Fruit fly (Drosophila melanogaster) whole organism, embryonic: ENCODE data around the gene CG8149.

Experiments
- Antp ChIP-seq: fragments of 200-800 bp; sonication (Bioruptor generic); optimal IDR thresholded peaks from 3 replicates; lab custom pipeline; 2016; ENCODE audit warnings: missing biosample characterization, missing genetic modification characterization
- Bteb2 ChIP-seq: fragments of 200-800 bp; sonication (Bioruptor generic); optimal IDR thresholded peaks from 2 replicates; lab custom pipeline; 2016; ENCODE audit warnings: missing biosample characterization, missing genetic modification characterization
- C15 ChIP-seq: fragments of 200-800 bp; sonication (Bioruptor generic); IDR thresholded peaks from 3 replicates; pipeline ENCODE4 v1.3.6; 2022; ENCODE audit warnings: missing biosample characterization, missing genetic modification characterization
- CG11247 ChIP-seq: fragments of 200-800 bp; sonication (Bioruptor generic); IDR thresholded peaks from 2 replicates; pipeline ENCODE4 v1.3.6; 2022; ENCODE audit warnings: missing biosample characterization, missing genetic modification characterization
- CG11695 ChIP-seq: fragments of 200-800 bp; sonication (Bioruptor generic); IDR thresholded peaks from 3 replicates; pipeline ENCODE4 v1.3.6; 2022; ENCODE audit warnings: missing biosample characterization, missing genetic modification characterization
- CG13775 ChIP-seq: fragments of 200-800 bp; sonication (Bioruptor generic); optimal IDR thresholded peaks from 3 replicates; lab custom pipeline; 2017; ENCODE audit warnings: missing biosample characterization, mild to moderate bottlenecking, missing genetic modification characterization
- CG16813 ChIP-seq: fragments of 200-800 bp; sonication (Bioruptor generic); IDR thresholded peaks from 3 replicates; pipeline ENCODE4 v1.3.6; 2022; ENCODE audit warnings: missing biosample characterization, missing genetic modification characterization; ENCODE audit not compliant: partially characterized antibody
- CG2120 ChIP-seq: fragments of 200-800 bp; sonication (Bioruptor generic); optimal IDR thresholded peaks from 3 replicates; lab custom pipeline; 2016; ENCODE audit warnings: missing biosample characterization, missing genetic modification characterization
- CG30403 ChIP-seq: fragments of 200-800 bp; sonication (Bioruptor generic); optimal IDR thresholded peaks from 3 replicates; lab custom pipeline; 2016; ENCODE audit warnings: missing biosample characterization, missing genetic modification characterization
- CG30431 ChIP-seq: fragments of 200-800 bp; sonication (Bioruptor generic); optimal IDR thresholded peaks from 2 replicates; lab custom pipeline; 2017; ENCODE audit warnings: missing biosample characterization, missing genetic modification characterization
- CG33213 ChIP-seq: fragments of 200-800 bp; sonication (Bioruptor generic); optimal IDR thresholded peaks from 3 replicates; lab custom pipeline; 2016; ENCODE audit warnings: missing biosample characterization, missing genetic modification characterization
- CG42726 ChIP-seq: fragments of 200-800 bp; sonication (Bioruptor generic); IDR thresholded peaks from 2 replicates; pipeline ENCODE4 v1.3.6; 2022; ENCODE audit warnings: missing biosample characterization, missing genetic modification characterization; ENCODE audit not compliant: partially characterized antibody
- CG4707 ChIP-seq: fragments of 200-800 bp; sonication (Bioruptor generic); optimal IDR thresholded peaks from 2 replicates; lab custom pipeline; 2018; ENCODE audit warnings: missing biosample characterization, mild to moderate bottlenecking, missing genetic modification characterization, moderate library complexity
- CG4854 ChIP-seq: fragments of 200-800 bp; sonication (Bioruptor generic); optimal IDR thresholded peaks from 2 replicates; lab custom pipeline; 2016; ENCODE audit warnings: missing biosample characterization, missing genetic modification characterization, inconsistent platforms
- CG6791 ChIP-seq: fragments of 200-800 bp; sonication (Bioruptor generic); IDR thresholded peaks from 3 replicates; pipeline ENCODE4 v1.3.6; 2022; ENCODE audit warnings: missing biosample characterization, missing genetic modification characterization; ENCODE audit not compliant: partially characterized antibody
- CG6813 ChIP-seq: fragments of 200-800 bp; sonication (Bioruptor generic); optimal IDR thresholded peaks from 2 replicates; lab custom pipeline; 2017; ENCODE audit warnings: missing biosample characterization, missing genetic modification characterization, mild to moderate bottlenecking, moderate library complexity, missing genetic modification reagents
- D19B ChIP-seq: fragments of 200-800 bp; sonication (Bioruptor generic); optimal IDR thresholded peaks from 2 replicates; lab custom pipeline; 2017; ENCODE audit warnings: missing biosample characterization, mild to moderate bottlenecking, missing genetic modification characterization
- Deaf1 ChIP-seq: fragments of 200-800 bp; optimal IDR thresholded peaks from 3 replicates; lab custom pipeline; 2019; ENCODE audit warnings: missing biosample characterization, mild to moderate bottlenecking, missing genetic modification characterization, moderate library complexity
- Dfd ChIP-seq, 2 experiments: fragments of >200 bp; optimal IDR thresholded peaks; 2 replicates each; lab custom pipeline; 2017; ENCODE audit warnings: missing biosample characterization in 2 of 2, missing genetic modification characterization in 2 of 2
- HmgD ChIP-seq: fragments of 200-800 bp; sonication (Bioruptor generic); optimal IDR thresholded peaks from 3 replicates; lab custom pipeline; 2016; ENCODE audit warnings: missing biosample characterization, missing genetic modification characterization
- Max ChIP-seq: fragments of 200-800 bp; sonication (Bioruptor generic); optimal IDR thresholded peaks from 2 replicates; lab custom pipeline; 2016; ENCODE audit warnings: missing biosample characterization, mild to moderate bottlenecking, missing genetic modification characterization
- Meics ChIP-seq: fragments of 200-800 bp; sonication (Bioruptor generic); optimal IDR thresholded peaks from 2 replicates; lab custom pipeline; 2017; ENCODE audit warnings: missing biosample characterization, mild to moderate bottlenecking, missing genetic modification characterization
- Mes4 ChIP-seq: fragments of 200-800 bp; sonication (Bioruptor generic); optimal IDR thresholded peaks from 2 replicates; lab custom pipeline; 2016; ENCODE audit warnings: missing biosample characterization, missing genetic modification characterization
- Mrtf ChIP-seq: fragments of 200-800 bp; sonication (Bioruptor generic); IDR thresholded peaks from 3 replicates; pipeline ENCODE4 v1.3.6; 2022; ENCODE audit warnings: missing biosample characterization, missing genetic modification characterization
- Nf-YB ChIP-seq: fragments of 200-800 bp; sonication (Bioruptor generic); optimal IDR thresholded peaks from 3 replicates; lab custom pipeline; 2019; ENCODE audit warnings: missing biosample characterization, mild to moderate bottlenecking, missing genetic modification characterization, moderate library complexity
- NfI ChIP-seq: fragments of 200-800 bp; sonication (Bioruptor generic); optimal IDR thresholded peaks from 3 replicates; lab custom pipeline; 2018; ENCODE audit warnings: missing biosample characterization, mild to moderate bottlenecking, missing genetic modification characterization, moderate library complexity
- Ravus ChIP-seq: fragments of 200-800 bp; sonication (Bioruptor generic); IDR thresholded peaks from 2 replicates; pipeline ENCODE4 v1.3.6; 2022; ENCODE audit warnings: missing biosample characterization, missing genetic modification characterization
- Six4 ChIP-seq: fragments of 200-800 bp; sonication (Bioruptor generic); optimal IDR thresholded peaks from 2 replicates; lab custom pipeline; 2016; ENCODE audit warnings: missing biosample characterization, missing genetic modification characterization
- Tbp ChIP-seq: fragments of >200 bp; optimal IDR thresholded peaks from 2 replicates; lab custom pipeline; 2018; ENCODE audit warnings: missing biosample characterization, missing genetic modification characterization
- Xrp1 ChIP-seq: fragments of 200-800 bp; sonication (Bioruptor generic); IDR thresholded peaks from 2 replicates; pipeline ENCODE4 v1.3.6; 2022; ENCODE audit warnings: missing biosample characterization, missing genetic modification characterization
- ab ChIP-seq: fragments of 200-800 bp; sonication (Bioruptor generic); optimal IDR thresholded peaks from 2 replicates; lab custom pipeline; 2016; ENCODE audit warnings: missing biosample characterization, missing genetic modification characterization
- al ChIP-seq: fragments of 200-800 bp; sonication (Bioruptor generic); IDR thresholded peaks from 2 replicates; pipeline ENCODE4 v1.3.6; 2022; ENCODE audit warnings: missing biosample characterization, missing genetic modification characterization
- aop ChIP-seq: fragments of 200-800 bp; sonication (Bioruptor generic); IDR thresholded peaks from 2 replicates; pipeline ENCODE4 v1.3.6; 2022; ENCODE audit warnings: missing biosample characterization, missing genetic modification characterization
- chinmo ChIP-seq: fragments of 200-800 bp; sonication (Bioruptor generic); IDR thresholded peaks from 4 replicates; pipeline ENCODE4 v1.3.6; 2022; ENCODE audit warnings: missing biosample characterization, missing genetic modification characterization; ENCODE audit not compliant: partially characterized antibody
- dpn ChIP-seq, 2 experiments: fragments of 200-800 bp; sonication (Bioruptor generic); optimal IDR thresholded peaks; 3 replicates each; lab custom pipeline; 2016; ENCODE audit warnings: missing biosample characterization in 2 of 2, missing genetic modification characterization in 2 of 2
- dysf ChIP-seq: fragments of 200-800 bp; sonication (Bioruptor generic); IDR thresholded peaks from 3 replicates; pipeline ENCODE4 v1.3.6; 2022; ENCODE audit warnings: missing biosample characterization, missing genetic modification characterization
- fru ChIP-seq: fragments of >200 bp; optimal IDR thresholded peaks from 2 replicates; lab custom pipeline; 2017
- gfzf ChIP-seq: fragments of 200-800 bp; sonication (Bioruptor generic); optimal IDR thresholded peaks from 2 replicates; lab custom pipeline; 2016; ENCODE audit warnings: missing biosample characterization, mild to moderate bottlenecking, missing genetic modification characterization, moderate library complexity
- jigr1 ChIP-seq: fragments of 200-800 bp; sonication (Bioruptor generic); IDR thresholded peaks from 3 replicates; pipeline ENCODE4 v1.3.6; 2022; ENCODE audit warnings: missing biosample characterization, missing genetic modification characterization
- lmd ChIP-seq: fragments of 200-800 bp; sonication (Bioruptor generic); IDR thresholded peaks from 2 replicates; pipeline ENCODE4 v1.3.6; 2022; ENCODE audit warnings: missing biosample characterization, missing genetic modification characterization
- mam ChIP-seq: fragments of 200-800 bp; sonication (Bioruptor generic); optimal IDR thresholded peaks from 3 replicates; lab custom pipeline; 2016; ENCODE audit warnings: missing biosample characterization, missing genetic modification characterization
- odd ChIP-seq: fragments of 200-800 bp; sonication (Bioruptor generic); optimal IDR thresholded peaks from 2 replicates; lab custom pipeline; 2017; ENCODE audit warnings: missing biosample characterization, mild to moderate bottlenecking, missing genetic modification characterization
- peb ChIP-seq: fragments of 200-800 bp; sonication (Bioruptor generic); IDR thresholded peaks from 2 replicates; pipeline ENCODE4 v1.3.6; 2022; ENCODE audit warnings: missing biosample characterization, missing genetic modification characterization
- pho ChIP-seq: fragments of 200-800 bp; sonication (Bioruptor generic); optimal IDR thresholded peaks from 2 replicates; lab custom pipeline; 2016; ENCODE audit warnings: missing biosample characterization, missing genetic modification characterization
- phol ChIP-seq: fragments of 200-800 bp; sonication (Bioruptor generic); optimal IDR thresholded peaks from 3 replicates; lab custom pipeline; 2018; ENCODE audit warnings: missing biosample characterization, mild to moderate bottlenecking, missing genetic modification characterization, moderate library complexity
- rib ChIP-seq: fragments of 200-800 bp; sonication (Bioruptor generic); IDR thresholded peaks from 2 replicates; pipeline ENCODE4 v1.3.6; 2022; ENCODE audit warnings: missing biosample characterization, missing genetic modification characterization
- scrt ChIP-seq: fragments of 200-800 bp; sonication (Bioruptor generic); optimal IDR thresholded peaks from 2 replicates; lab custom pipeline; 2018; ENCODE audit warnings: missing biosample characterization, mild to moderate bottlenecking, missing genetic modification characterization, moderate library complexity
- tio ChIP-seq: fragments of 200-800 bp; sonication (Bioruptor generic); optimal IDR thresholded peaks from 2 replicates; lab custom pipeline; 2017; ENCODE audit warnings: missing biosample characterization, missing genetic modification characterization, inconsistent platforms
- tna ChIP-seq: fragments of 200-800 bp; sonication (Bioruptor generic); IDR thresholded peaks from 2 replicates; pipeline ENCODE4 v1.3.6; 2022; ENCODE audit warnings: missing biosample characterization, missing genetic modification characterization; ENCODE audit not compliant: partially characterized antibody
- unpg ChIP-seq: fragments of 200-800 bp; sonication (Bioruptor generic); optimal IDR thresholded peaks from 3 replicates; lab custom pipeline; 2018; ENCODE audit warnings: missing biosample characterization, mild to moderate bottlenecking, missing genetic modification characterization, moderate library complexity
- yki ChIP-seq: fragments of >200 bp; optimal IDR thresholded peaks from 3 replicates; lab custom pipeline; 2018
- zf30C ChIP-seq: fragments of 200-800 bp; sonication (Bioruptor generic); optimal IDR thresholded peaks from 3 replicates; lab custom pipeline; 2018; ENCODE audit warnings: missing biosample characterization, mild to moderate bottlenecking, missing genetic modification characterization

The CG8149 gene

DNA sequence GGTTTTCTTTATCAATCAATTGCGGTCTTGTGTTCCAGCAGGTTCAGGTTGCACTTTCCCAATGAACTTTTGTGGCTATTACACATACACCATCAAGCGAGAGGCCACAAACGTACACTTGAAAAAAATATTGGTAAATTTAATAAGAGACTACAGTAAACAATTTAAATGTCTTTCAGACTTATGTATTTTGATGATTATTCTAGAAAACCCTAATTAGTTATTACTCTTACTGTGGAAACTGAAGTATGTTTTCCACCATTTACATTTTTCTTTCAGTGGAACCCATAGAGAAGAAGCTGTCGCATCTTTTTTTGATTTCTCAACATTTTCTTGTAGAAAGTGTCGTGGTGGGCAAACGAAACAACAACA is 29.7 kb downstream of the CG8149 start (continued):
- TF ChIP-seq CG4854 (peak; percentile 85), ab (GFP tag; lab: Kevin White, UChicago) (peak; percentile 50), CG11695 (GFP tag; lab: Robert Waterston, UW) (peak; percentile 90), CG33213 (peak; percentile 75), C15 (peak; percentile 83; the same call in 2 of the 3 replicates), al (GFP tag; lab: Robert Waterston, UW) (peak; percentile 84), CG30431 (peak; percentile 80), D19B (peak; percentile 68), CG6791 (GFP tag; lab: Robert Waterston, UW) (no peak), Six4 (peak; percentile 91), scrt (GFP tag; lab: Kevin White, UChicago) (peak; percentile 81), dysf (GFP tag; lab: Robert Waterston, UW) (peak; percentile 91), Max (peak; percentile 86), Tbp (GFP tag; lab: Kevin White, UChicago) (no peak), dpn (GFP tag; optimal IDR thresholded peaks at IDR 0.05; lab: Kevin White, UChicago) (peak; percentile 93 to 94), rib (GFP tag; lab: Robert Waterston, UW) (peak; percentile 53; the same call in 1 of the 2 replicates), odd (peak; percentile 86), pho (peak; percentile 83), tna (GFP tag; lab: Robert Waterston, UW) (no peak), Meics (GFP tag; lab: Kevin White, UChicago) (peak; percentile 86), Bteb2 (GFP tag; lab: Kevin White, UChicago) (peak; percentile 89), CG42726 (GFP tag; lab: Robert Waterston, UW) (no peak), peb (GFP tag; lab: Robert Waterston, UW) (peak; percentile 82), aop (GFP tag; lab: Robert Waterston, UW) (peak; percentile 81), Nf-YB (GFP tag; lab: Kevin White, UChicago) (peak; percentile 78), Dfd (GFP tag; optimal IDR thresholded peaks at IDR 0.05; lab: Kevin White, UChicago) (no peak), CG16813 (GFP tag; lab: Robert Waterston, UW) (no peak), chinmo (no peak), Deaf1 (no peak), Antp (GFP tag; lab: Kevin White, UChicago) (peak; percentile 86), gfzf (peak; percentile 3), yki (lab: Kevin White, UChicago) (no peak), CG11247 (GFP tag; lab: Robert Waterston, UW) (peak; percentile 81), HmgD (peak; percentile 9), CG6813 (GFP tag; lab: Kevin White, UChicago) (peak; percentile 80), CG30403 (GFP tag; lab: Kevin White, UChicago) (peak; percentile 95), lmd (peak; percentile 87), mam (GFP tag; lab: Kevin White, UChicago) (peak; percentile 87), Xrp1 (GFP tag; lab: Robert Waterston, UW) (peak; percentile 93), fru (lab: Kevin White, UChicago) (no peak), unpg (GFP tag; lab: Kevin White, UChicago) (peak; percentile 97), Mes4 (peak; percentile 91), zf30C (GFP tag; lab: Kevin White, UChicago) (peak; percentile 58), tio (peak; percentile 93), jigr1 (GFP tag; lab: Robert Waterston, UW) (peak; percentile 81), NfI (GFP tag; lab: Kevin White, UChicago) (peak; percentile 85), CG2120 (GFP tag; lab: Kevin White, UChicago) (peak; percentile 89), Mrtf (GFP tag; lab: Robert Waterston, UW) (peak; percentile 84; the same call in 1 of the 3 replicates), CG13775 (GFP tag; lab: Kevin White, UChicago) (peak; percentile 83), Ravus (GFP tag; lab: Robert Waterston, UW) (peak; percentile 56), CG4707 (GFP tag; lab: Kevin White, UChicago) (peak; percentile 85), phol (peak; percentile 95)
